Fruit fly (Drosophila melanogaster): ENCODE measurements around the gene CG12320.
A peak's percentile ranks its signal among the peaks of the same experiment; 100 is the strongest.

CG12320 gene

DNA sequence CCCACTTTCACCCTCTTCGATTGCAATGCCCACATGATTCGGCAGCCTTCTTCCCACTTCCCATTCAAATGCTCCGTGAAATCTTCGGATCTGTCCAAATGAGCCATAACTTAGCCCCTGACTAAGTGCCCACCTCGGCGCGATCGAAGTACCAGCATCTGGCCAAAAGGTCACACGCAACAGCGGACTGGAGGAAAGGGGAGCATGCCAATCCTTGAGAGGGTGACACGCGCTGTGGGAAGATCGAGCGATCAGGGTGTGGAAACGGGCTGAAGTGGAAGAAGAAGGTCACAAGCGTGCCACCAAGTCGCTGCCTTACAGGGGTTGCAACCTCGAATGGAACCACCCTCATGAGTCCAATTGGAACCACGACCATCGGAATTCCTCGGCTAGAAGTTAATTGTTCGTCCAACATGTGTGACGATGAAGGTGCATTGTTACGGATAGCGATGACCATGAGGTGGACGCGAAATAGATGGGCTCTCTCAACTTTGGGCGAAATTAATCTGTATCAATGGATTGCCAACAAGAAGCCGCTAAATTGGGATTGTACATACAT, 17.8 kb downstream of the CG12320 start:
- TF ChIP-seq pros (GFP tag; optimal IDR thresholded peaks at IDR 0.05) (peak; percentile 81), CG10431 (GFP tag; optimal IDR thresholded peaks at IDR 0.05) (no peak), oc (tag; optimal IDR thresholded peaks at IDR 0.05) (no peak), h (optimal IDR thresholded peaks at IDR 0.05) (no peak), tll (GFP tag; optimal IDR thresholded peaks at IDR 0.05) (peak in 1 of 2 experiments; percentile 29), Ets97D (GFP tag; optimal IDR thresholded peaks at IDR 0.05) (no peak), gcm (GFP tag; optimal IDR thresholded peaks at IDR 0.05) (peak; percentile 72), tio (GFP tag; optimal IDR thresholded peaks at IDR 0.05) (no peak), CG13296 (GFP tag; optimal IDR thresholded peaks at IDR 0.05) (no peak), CG17912 (GFP tag; optimal IDR thresholded peaks at IDR 0.05) (no peak), Sin3A (optimal IDR thresholded peaks at IDR 0.05) (no peak), lmd (GFP tag; IDR thresholded peaks at IDR 0.05) (no peak), sd (tag; optimal IDR thresholded peaks at IDR 0.05) (no peak), CG4424 (GFP tag; optimal IDR thresholded peaks at IDR 0.05) (no peak), HLHmδ (GFP tag; optimal IDR thresholded peaks at IDR 0.05) (peak; percentile 11), sqz (GFP tag; optimal IDR thresholded peaks at IDR 0.05) (no peak), CG12769 (tag; optimal IDR thresholded peaks at IDR 0.05) (no peak), unpg (GFP tag; optimal IDR thresholded peaks at IDR 0.05) (no peak), bab2 (GFP tag; optimal IDR thresholded peaks at IDR 0.05) (no peak), gcm2 (GFP tag; optimal IDR thresholded peaks at IDR 0.05) (no peak), Adf1 (GFP tag; IDR thresholded peaks at IDR 0.05) (no peak), CG14710 (tag; optimal IDR thresholded peaks at IDR 0.05) (no peak), lov (optimal IDR thresholded peaks at IDR 0.05) (no peak), lov (GFP tag; IDR thresholded peaks at IDR 0.05) (no peak), pho (GFP tag; optimal IDR thresholded peaks at IDR 0.05) (no peak), BEAF-32 (GFP tag; optimal IDR thresholded peaks at IDR 0.05) (no peak), nerfin-1 (tag; optimal IDR thresholded peaks at IDR 0.05) (peak; percentile 97), Ets65A (GFP tag) (peak; percentile 66), Ada2b (GFP tag; IDR thresholded peaks at IDR 0.05) (no peak), CG11695 (GFP tag; IDR thresholded peaks at IDR 0.05) (no peak), CG7271 (tag; optimal IDR thresholded peaks at IDR 0.05) (no peak), D (optimal IDR thresholded peaks at IDR 0.05) (peak; percentile 46), D (GFP tag; optimal IDR thresholded peaks at IDR 0.05) (no peak), CG11560 (tag; IDR thresholded peaks at IDR 0.05) (no peak), CG5180 (GFP tag; optimal IDR thresholded peaks at IDR 0.05) (peak; percentile 86), CG7745 (tag; optimal IDR thresholded peaks at IDR 0.05) (no peak), Myb (GFP tag; optimal IDR thresholded peaks at IDR 0.05) (no peak), CG2712 (tag; optimal IDR thresholded peaks at IDR 0.05) (no peak), CG8281 (tag; optimal IDR thresholded peaks at IDR 0.05) (no peak), dmrt99B (tag; optimal IDR thresholded peaks at IDR 0.05) (no peak), CG15269 (tag; optimal IDR thresholded peaks at IDR 0.05) (no peak), CG33557 (GFP tag; optimal IDR thresholded peaks at IDR 0.05) (no peak), dpn (GFP tag; optimal IDR thresholded peaks at IDR 0.05) (no peak), Stat92E (GFP tag; optimal IDR thresholded peaks at IDR 0.05) (no peak), so (GFP tag; IDR thresholded peaks at IDR 0.05) (no peak), CG8089 (GFP tag; optimal IDR thresholded peaks at IDR 0.05) (no peak), Atf3 (GFP tag; optimal IDR thresholded peaks at IDR 0.05) (no peak), Trl (optimal IDR thresholded peaks at IDR 0.05) (no peak), Trl (GFP tag; optimal IDR thresholded peaks at IDR 0.05) (no peak), chif (GFP tag; optimal IDR thresholded peaks at IDR 0.05) (no peak), ato (GFP tag; IDR thresholded peaks at IDR 0.05; ENCODE audit: partially characterized antibody) (no peak), insv (GFP tag; optimal IDR thresholded peaks at IDR 0.05) (peak in 1 of 2 experiments; percentile 84)

Measured in whole organism, embryonic.